Fruit fly (Drosophila melanogaster): Measurements from ENCODE around the gene CG46303.

dm6 chr3R:5841290-5841689, 19.5 kb downstream of the CG46303 start:
- TF ChIP-seq Sin3A (optimal IDR thresholded peaks at IDR 0.05) (no peak), insv (optimal IDR thresholded peaks at IDR 0.05) (no peak), Myc (optimal IDR thresholded peaks at IDR 0.05) (no peak), psq (optimal IDR thresholded peaks at IDR 0.05) (no peak), ttk (optimal IDR thresholded peaks at IDR 0.05) (no peak)

All from Kc167 (cell line).